Worm (Caenorhabditis elegans) whole organism, young adult: Measurements from ENCODE around the gene F11D11.6.
A peak's percentile ranks its signal among the peaks of the same experiment; 100 is the strongest.

Experiments
- aptf-3 ChIP-seq: fragments of 200-800 bp; sonication (Bioruptor generic); IDR thresholded peaks from 2 replicates; pipeline ENCODE4 v1.3.6; 2022; ENCODE audit warnings: missing genetic modification characterization, missing compliant biosample characterization
- bed-1 ChIP-seq: fragments of 200-800 bp; sonication (Bioruptor generic); IDR thresholded peaks from 2 replicates; pipeline ENCODE4 v1.3.6; 2022; ENCODE audit warnings: missing genetic modification reagents, missing genetic modification characterization, missing compliant biosample characterization
- ceh-58 ChIP-seq: fragments of 200-800 bp; sonication (Bioruptor generic); IDR thresholded peaks from 2 replicates; pipeline ENCODE4 v1.3.6; 2022; ENCODE audit warnings: missing genetic modification characterization, missing compliant biosample characterization
- dpl-1 ChIP-seq: fragments of 150-350 bp; optimal IDR thresholded peaks from 2 replicates; lab custom pipeline; 2014; ENCODE audit warnings: missing biosample characterization, missing genetic modification reagents, missing genetic modification characterization
- lag-1 ChIP-seq: fragments of 200-800 bp; sonication (Bioruptor generic); IDR thresholded peaks from 2 replicates; pipeline ENCODE4 v1.3.6; 2022; ENCODE audit warnings: missing genetic modification reagents, missing genetic modification characterization, missing compliant biosample characterization
- mcd-1 ChIP-seq: fragments of 200-800 bp; sonication (Bioruptor generic); IDR thresholded peaks from 2 replicates; pipeline ENCODE4 v1.3.6; 2022; ENCODE audit warnings: missing genetic modification reagents, missing genetic modification characterization, missing compliant biosample characterization
- mxl-1 ChIP-seq: sonication (generic microtip); optimal IDR thresholded peaks from 2 replicates; lab custom pipeline; 2016; ENCODE audit warnings: missing genetic modification characterization, missing compliant biosample characterization
- nfya-1 ChIP-seq: sonication (generic microtip); optimal IDR thresholded peaks from 2 replicates; lab custom pipeline; 2017; ENCODE audit warnings: antibody characterized with exemption, missing compliant biosample characterization, missing genetic modification characterization, borderline replicate concordance; ENCODE audit not compliant: insufficient read depth
- nhr-120 ChIP-seq: fragments of 200-800 bp; sonication (Bioruptor generic); IDR thresholded peaks from 2 replicates; pipeline ENCODE4 v1.3.6; 2022; ENCODE audit warnings: missing genetic modification characterization, missing compliant biosample characterization
- somi-1 ChIP-seq: fragments of 200-800 bp; sonication (Bioruptor generic); optimal IDR thresholded peaks from 2 replicates; lab custom pipeline; 2018; ENCODE audit warnings: mild to moderate bottlenecking, missing genetic modification characterization, missing compliant biosample characterization
- xnd-1 ChIP-seq: sonication (generic microtip); optimal IDR thresholded peaks from 2 replicates; lab custom pipeline; 2016; ENCODE audit warnings: missing genotype, missing genetic modification reagents, missing genetic modification characterization, missing compliant biosample characterization

F11D11.6 gene

ce11 chrV:18705319-18706062 lies 47.4 kb downstream of the F11D11.6 start:
- 0 out of 2 replicates have a peak, but pooled peaks have one; percentile 35 for TF ChIP-seq mcd-1 (GFP tag; lab: Robert Waterston, UW)
- TF ChIP-seq bed-1 = 0 out of 2 replicates have a peak, but pooled peaks have one; percentile 37
- TF ChIP-seq dpl-1 (GFP tag; lab: Kevin White, UChicago) = no peak
- no peak for TF ChIP-seq mxl-1 (tag; lab: Kevin White, UChicago)
- peak; percentile 56; the same call in 1 of the 2 replicates for TF ChIP-seq aptf-3 (GFP tag; lab: Robert Waterston, UW)
- TF ChIP-seq nhr-120 = 0 out of 2 replicates have a peak, but pooled peaks have one; percentile 65
- 0 out of 2 replicates have a peak, but pooled peaks have one; percentile 39 for TF ChIP-seq lag-1 (GFP tag; lab: Robert Waterston, UW)
- no peak for TF ChIP-seq xnd-1
- peak; percentile 66 for TF ChIP-seq nfya-1 (tag; lab: Kevin White, UChicago)
- peak; percentile 20 for TF ChIP-seq somi-1 (GFP tag; lab: Kevin White, UChicago)
- TF ChIP-seq ceh-58 (GFP tag; lab: Robert Waterston, UW) = peak; percentile 88
